Fruit fly (Drosophila melanogaster) whole organism, embryonic: ENCODE measurements around the gene CG7781.

Source experiments
- Abd-B ChIP-seq: fragments of 200-800 bp; sonication (Bioruptor generic); optimal IDR thresholded peaks from 2 replicates; lab custom pipeline; 2018; ENCODE audit warnings: missing biosample characterization, mild to moderate bottlenecking, missing genetic modification characterization, moderate library complexity
- Awh ChIP-seq: fragments of 200-800 bp; sonication (Bioruptor generic); IDR thresholded peaks from 2 replicates; pipeline ENCODE4, ENCODE4 v1.3.6; 2022; ENCODE audit warnings: missing biosample characterization, missing genetic modification characterization
- CG10209 ChIP-seq: fragments of 200-800 bp; sonication (Bioruptor generic); optimal IDR thresholded peaks from 3 replicates; lab custom pipeline; 2017; ENCODE audit warnings: missing biosample characterization, mild to moderate bottlenecking, missing genetic modification characterization, missing genetic modification reagents
- CG10979 ChIP-seq: fragments of 200-800 bp; sonication (Bioruptor generic); optimal IDR thresholded peaks from 2 replicates; lab custom pipeline; 2018; ENCODE audit warnings: missing biosample characterization, mild to moderate bottlenecking, missing genetic modification characterization, moderate library complexity
- CG11398 ChIP-seq: fragments of 200-800 bp; sonication (Bioruptor generic); optimal IDR thresholded peaks from 2 replicates; lab custom pipeline; 2016; ENCODE audit warnings: missing biosample characterization, missing genetic modification characterization
- CG11504 ChIP-seq: fragments of 200-800 bp; sonication (Bioruptor generic); optimal IDR thresholded peaks from 3 replicates; lab custom pipeline; 2019; ENCODE audit warnings: missing biosample characterization, mild to moderate bottlenecking, missing genetic modification characterization, moderate library complexity
- CG13123 ChIP-seq: fragments of 200-800 bp; sonication (Bioruptor generic); optimal IDR thresholded peaks from 2 replicates; lab custom pipeline; 2016; ENCODE audit warnings: missing biosample characterization, missing genetic modification characterization
- CG14965 ChIP-seq: fragments of 200-800 bp; sonication (Bioruptor generic); optimal IDR thresholded peaks from 2 replicates; lab custom pipeline; 2016; ENCODE audit warnings: missing biosample characterization, missing genetic modification characterization, borderline replicate concordance
- CG1647 ChIP-seq: fragments of 200-800 bp; sonication (Bioruptor generic); optimal IDR thresholded peaks from 3 replicates; lab custom pipeline; 2016; ENCODE audit warnings: missing biosample characterization, missing genetic modification characterization
- CG17361 ChIP-seq: fragments of 200-800 bp; sonication (Bioruptor generic); IDR thresholded peaks from 3 replicates; pipeline ENCODE4 v1.3.6; 2022; ENCODE audit warnings: missing biosample characterization, missing genetic modification characterization
- CG17385 ChIP-seq: fragments of 200-800 bp; sonication (Bioruptor generic); optimal IDR thresholded peaks from 3 replicates; lab custom pipeline; 2018; ENCODE audit warnings: missing biosample characterization, mild to moderate bottlenecking, missing genetic modification characterization
- CG17568 ChIP-seq: fragments of 200-800 bp; sonication (Bioruptor generic); optimal IDR thresholded peaks from 2 replicates; lab custom pipeline; 2018; ENCODE audit warnings: missing biosample characterization, mild to moderate bottlenecking, missing genetic modification characterization, moderate library complexity
- CG2129 ChIP-seq: fragments of 200-800 bp; sonication (Bioruptor generic); IDR thresholded peaks from 2 replicates; pipeline ENCODE4 v1.3.6; 2022; ENCODE audit warnings: missing biosample characterization, missing genetic modification characterization; ENCODE audit not compliant: partially characterized antibody
- CG33557 ChIP-seq: fragments of 200-800 bp; sonication (Bioruptor generic); optimal IDR thresholded peaks from 2 replicates; lab custom pipeline; 2019; ENCODE audit warnings: missing biosample characterization, mild to moderate bottlenecking, missing genetic modification characterization, moderate library complexity
- CG34376 ChIP-seq: fragments of 200-800 bp; sonication (Bioruptor generic); optimal IDR thresholded peaks from 2 replicates; lab custom pipeline; 2018; ENCODE audit warnings: missing biosample characterization, mild to moderate bottlenecking, missing genetic modification characterization
- CG4282 ChIP-seq: fragments of 200-800 bp; sonication (Bioruptor generic); optimal IDR thresholded peaks from 2 replicates; lab custom pipeline; 2016; ENCODE audit warnings: missing biosample characterization, missing genetic modification characterization
- CG4617 ChIP-seq: fragments of 200-800 bp; sonication (Bioruptor generic); optimal IDR thresholded peaks from 3 replicates; lab custom pipeline; 2016; ENCODE audit warnings: missing biosample characterization, missing genetic modification characterization, borderline replicate concordance
- CG6854 ChIP-seq: fragments of 200-800 bp; sonication (Bioruptor generic); optimal IDR thresholded peaks from 3 replicates; lab custom pipeline; 2017; ENCODE audit warnings: missing biosample characterization, mild to moderate bottlenecking, missing genetic modification characterization
- CG9876 ChIP-seq: fragments of 200-800 bp; sonication (Bioruptor generic); optimal IDR thresholded peaks from 2 replicates; lab custom pipeline; 2016; ENCODE audit warnings: missing biosample characterization, missing genetic modification characterization
- Dp ChIP-seq: fragments of 200-800 bp; sonication (Bioruptor generic); optimal IDR thresholded peaks from 2 replicates; lab custom pipeline; 2018; ENCODE audit warnings: missing biosample characterization, mild to moderate bottlenecking, missing genetic modification characterization, moderate library complexity
- Ets65A ChIP-seq: fragments of 200-800 bp; sonication (Bioruptor generic); peaks from one replicate; lab custom pipeline; 2016; ENCODE audit warnings: missing biosample characterization, missing genetic modification characterization
- HLHmδ ChIP-seq: fragments of 200-800 bp; sonication (Bioruptor generic); optimal IDR thresholded peaks from 2 replicates; lab custom pipeline; 2018; ENCODE audit warnings: missing biosample characterization, mild to moderate bottlenecking, missing genetic modification characterization, moderate library complexity
- Hmx ChIP-seq: fragments of 200-800 bp; sonication (Bioruptor generic); optimal IDR thresholded peaks from 2 replicates; lab custom pipeline; 2016; ENCODE audit warnings: missing biosample characterization, missing genetic modification characterization
- Hsf ChIP-seq: fragments of 200-800 bp; sonication (Bioruptor generic); optimal IDR thresholded peaks from 3 replicates; lab custom pipeline; 2016; ENCODE audit warnings: missing biosample characterization, missing genetic modification characterization
- Rx ChIP-seq: fragments of 200-800 bp; sonication (Bioruptor generic); IDR thresholded peaks from 2 replicates; pipeline ENCODE4 v1.3.6; 2022; ENCODE audit warnings: missing biosample characterization, missing genetic modification characterization
- Scr ChIP-seq: fragments of 200-800 bp; sonication (Bioruptor generic); IDR thresholded peaks from 2 replicates; pipeline ENCODE4 v1.3.6; 2022; ENCODE audit warnings: missing biosample characterization, missing genetic modification characterization; ENCODE audit not compliant: partially characterized antibody
- Xrp1 ChIP-seq: fragments of 200-800 bp; sonication (Bioruptor generic); IDR thresholded peaks from 2 replicates; pipeline ENCODE4 v1.3.6; 2022; ENCODE audit warnings: missing biosample characterization, missing genetic modification characterization
- ab ChIP-seq: fragments of 200-800 bp; sonication (Bioruptor generic); optimal IDR thresholded peaks from 2 replicates; lab custom pipeline; 2016; ENCODE audit warnings: missing biosample characterization, missing genetic modification characterization
- ato ChIP-seq: fragments of 200-800 bp; sonication (Bioruptor generic); IDR thresholded peaks from 2 replicates; pipeline ENCODE4 v1.3.6; 2022; ENCODE audit warnings: missing biosample characterization, missing genetic modification characterization; ENCODE audit not compliant: partially characterized antibody
- corto ChIP-seq: fragments of 200-800 bp; sonication (Bioruptor generic); optimal IDR thresholded peaks from 2 replicates; lab custom pipeline; 2016; ENCODE audit warnings: missing biosample characterization, mild to moderate bottlenecking, missing genetic modification characterization, moderate library complexity
- croc ChIP-seq: fragments of 200-800 bp; sonication (Bioruptor generic); conservative IDR thresholded peaks from 3 replicates; pipeline ENCODE4 v1.3.6; 2022; ENCODE audit warnings: missing biosample characterization, missing genetic modification characterization
- emc ChIP-seq: fragments of 200-800 bp; sonication (Bioruptor generic); optimal IDR thresholded peaks from 2 replicates; lab custom pipeline; 2016; ENCODE audit warnings: missing biosample characterization, missing genetic modification characterization
- ems ChIP-seq: fragments of 200-800 bp; sonication (Bioruptor generic); optimal IDR thresholded peaks from 3 replicates; lab custom pipeline; 2016; ENCODE audit warnings: missing biosample characterization, missing genetic modification characterization
- gro ChIP-seq: fragments of 200-800 bp; sonication (Bioruptor generic); optimal IDR thresholded peaks from 2 replicates; lab custom pipeline; 2016; ENCODE audit warnings: missing biosample characterization, missing genetic modification characterization
- hb ChIP-seq: fragments of 200-800 bp; sonication (Bioruptor generic); IDR thresholded peaks from 3 replicates; pipeline ENCODE4 v1.3.6; 2022; ENCODE audit warnings: missing biosample characterization, missing genetic modification characterization; ENCODE audit not compliant: partially characterized antibody
- lab ChIP-seq: fragments of 200-800 bp; sonication (Bioruptor generic); optimal IDR thresholded peaks from 3 replicates; lab custom pipeline; 2017; ENCODE audit warnings: missing biosample characterization, missing genetic modification characterization, mild to moderate bottlenecking, moderate library complexity, missing genetic modification reagents
- lbe ChIP-seq: fragments of 200-800 bp; sonication (Bioruptor generic); optimal IDR thresholded peaks from 2 replicates; lab custom pipeline; 2016; ENCODE audit warnings: missing biosample characterization, mild to moderate bottlenecking, missing genetic modification characterization
- lola ChIP-seq, 3 experiments: fragments of >200 bp in 2 of 3; fragments of 200-800 bp in 1 of 3; sonication (Bioruptor generic) in 1 of 3; optimal IDR thresholded peaks; 2 replicates each; lab custom pipeline; 2017 to 2019; ENCODE audit warnings: missing biosample characterization in 3 of 3, missing genetic modification characterization in 3 of 3, mild to moderate bottlenecking in 1 of 3, moderate library complexity in 1 of 3
- mirr ChIP-seq: fragments of 200-800 bp; sonication (Bioruptor generic); optimal IDR thresholded peaks from 3 replicates; lab custom pipeline; 2018; ENCODE audit warnings: missing biosample characterization, mild to moderate bottlenecking, missing genetic modification characterization
- oc ChIP-seq: fragments of 200-800 bp; sonication (Bioruptor generic); optimal IDR thresholded peaks from 2 replicates; lab custom pipeline; 2018; ENCODE audit warnings: missing biosample characterization, mild to moderate bottlenecking, missing genetic modification characterization, moderate library complexity
- pb ChIP-seq: fragments of 200-800 bp; sonication (Bioruptor generic); optimal IDR thresholded peaks from 3 replicates; lab custom pipeline; 2016; ENCODE audit warnings: missing biosample characterization, missing genetic modification characterization
- prd ChIP-seq, 3 experiments: fragments of >200 bp in 2 of 3; fragments of 200-800 bp in 1 of 3; sonication (Bioruptor generic) in 1 of 3; optimal IDR thresholded peaks in 2 of 3; IDR thresholded peaks in 1 of 3; 2 replicates in 2 of 3; 3 replicates in 1 of 3; pipeline versions ENCODE4 v1.3.6 to Lab custom; 2017 to 2022; ENCODE audit warnings: missing biosample characterization in 1 of 3, missing genetic modification characterization in 1 of 3
- repo ChIP-seq: fragments of 200-800 bp; sonication (Bioruptor generic); optimal IDR thresholded peaks from 2 replicates; lab custom pipeline; 2016; ENCODE audit warnings: missing biosample characterization, missing genetic modification characterization
- sens ChIP-seq: fragments of 200-800 bp; sonication (Bioruptor generic); peaks from one replicate; lab custom pipeline; 2016; ENCODE audit warnings: missing biosample characterization, missing genetic modification characterization
- seq ChIP-seq: fragments of 200-800 bp; sonication (Bioruptor generic); IDR thresholded peaks from 2 replicates; pipeline ENCODE4 v1.3.6; 2022; ENCODE audit warnings: missing biosample characterization, missing genetic modification characterization
- sisA ChIP-seq: fragments of 200-800 bp; sonication (Bioruptor generic); IDR thresholded peaks from 2 replicates; pipeline ENCODE4 v1.3.6; 2022; ENCODE audit warnings: missing biosample characterization, missing genetic modification characterization
- ssp ChIP-seq: fragments of 200-800 bp; sonication (Bioruptor generic); IDR thresholded peaks from 2 replicates; pipeline ENCODE4 v1.3.6; 2022; ENCODE audit warnings: missing biosample characterization, missing genetic modification characterization
- vnd ChIP-seq: fragments of 200-800 bp; sonication (Bioruptor generic); IDR thresholded peaks from 3 replicates; pipeline ENCODE4 v1.3.6; 2022; ENCODE audit warnings: missing biosample characterization, missing genetic modification characterization; ENCODE audit not compliant: partially characterized antibody
- zfh2 ChIP-seq: fragments of 200-800 bp; sonication (Bioruptor generic); optimal IDR thresholded peaks from 2 replicates; lab custom pipeline; 2016; ENCODE audit warnings: missing biosample characterization, missing genetic modification characterization

CG7781 gene

dm6 chr2L:8299194-8299811 is 25.9 kb downstream of the CG7781 start (continued):
- no peak for TF ChIP-seq Hmx (GFP tag; lab: Kevin White, UChicago)
- TF ChIP-seq Xrp1: peak; percentile 15; the same call in 1 of the 2 replicates
- TF ChIP-seq lab: no peak
- TF ChIP-seq CG17385 (GFP tag; lab: Kevin White, UChicago): no peak
- no peak for TF ChIP-seq Abd-B
- TF ChIP-seq hb (GFP tag; lab: Robert Waterston, UW): peak; percentile 19; the same call in 1 of the 3 replicates
- no peak for TF ChIP-seq oc (tag; lab: Kevin White, UChicago)
- no peak for TF ChIP-seq CG14965
- no peak for TF ChIP-seq prd (optimal IDR thresholded peaks at IDR 0.05; lab: Kevin White, UChicago)
- TF ChIP-seq prd (GFP tag; IDR thresholded peaks at IDR 0.05; lab: Robert Waterston, UW): peak; percentile 16; the same call in 1 of the 3 replicates
- TF ChIP-seq CG2129 (GFP tag; lab: Robert Waterston, UW): no peak
- no peak for TF ChIP-seq CG13123 (GFP tag; lab: Kevin White, UChicago)
- TF ChIP-seq CG9876: no peak
- no peak for TF ChIP-seq CG10209 (GFP tag; lab: Kevin White, UChicago)
- TF ChIP-seq CG1647: no peak
- TF ChIP-seq lbe: peak; percentile 83
- TF ChIP-seq croc (GFP tag; lab: Robert Waterston, UW): no peak
- TF ChIP-seq zfh2 (GFP tag; lab: Kevin White, UChicago): no peak
- no peak for TF ChIP-seq emc (GFP tag; lab: Kevin White, UChicago)
- no peak for TF ChIP-seq CG4617 (GFP tag; lab: Kevin White, UChicago)
- no peak for TF ChIP-seq CG11398 (GFP tag; lab: Kevin White, UChicago)
- TF ChIP-seq CG17568 (GFP tag; lab: Kevin White, UChicago): no peak
- TF ChIP-seq repo (GFP tag; lab: Kevin White, UChicago): no peak
- TF ChIP-seq gro (GFP tag; lab: Kevin White, UChicago): no peak
- TF ChIP-seq mirr (GFP tag; lab: Kevin White, UChicago): no peak
- TF ChIP-seq vnd (GFP tag; lab: Robert Waterston, UW): no peak
- no peak for TF ChIP-seq CG11504
- no peak for TF ChIP-seq CG4282 (GFP tag; lab: Kevin White, UChicago)
- no peak for TF ChIP-seq ab (GFP tag; lab: Kevin White, UChicago)
- peak; percentile 19 for TF ChIP-seq CG10979 (tag; lab: Kevin White, UChicago)
- no peak for TF ChIP-seq HLHmδ
- no peak for TF ChIP-seq ems (GFP tag; lab: Kevin White, UChicago)
- TF ChIP-seq CG34376 (GFP tag; lab: Kevin White, UChicago): no peak
- TF ChIP-seq sisA (GFP tag; lab: Robert Waterston, UW): no peak
- TF ChIP-seq corto: peak; percentile 65
- peak; percentile 38 for TF ChIP-seq sens (GFP tag; lab: Kevin White, UChicago)
- no peak for TF ChIP-seq Rx (GFP tag; lab: Robert Waterston, UW)
- peak; percentile 32 for TF ChIP-seq Ets65A (GFP tag; lab: Kevin White, UChicago)
- TF ChIP-seq Scr (GFP tag; lab: Robert Waterston, UW): 0 out of 2 replicates have a peak, but pooled peaks have one; percentile 23
- no peak for TF ChIP-seq Hsf (GFP tag; lab: Kevin White, UChicago)
- no peak for TF ChIP-seq Dp (GFP tag; lab: Kevin White, UChicago)
- TF ChIP-seq CG6854 (GFP tag; lab: Kevin White, UChicago): no peak
- no peak for TF ChIP-seq ato (GFP tag; lab: Robert Waterston, UW)
- no peak for TF ChIP-seq seq (GFP tag; lab: Robert Waterston, UW)
- no peak for TF ChIP-seq Awh (GFP tag; lab: Robert Waterston, UW)
- no peak for TF ChIP-seq pb (GFP tag; lab: Kevin White, UChicago)
- no peak for TF ChIP-seq ssp (GFP tag; lab: Robert Waterston, UW)
- TF ChIP-seq lola (GFP tag; optimal IDR thresholded peaks at IDR 0.05; lab: Kevin White, UChicago): peak in 1 of 3 experiments; percentile 13
- TF ChIP-seq CG17361 (GFP tag; lab: Robert Waterston, UW): 0 out of 3 replicates have a peak, but pooled peaks have one; percentile 29
- no peak for TF ChIP-seq CG33557 (GFP tag; lab: Kevin White, UChicago)
